Fruit fly (Drosophila melanogaster): Measurements from ENCODE around the gene CG34001.

CG34001 gene

dm6 chr3L:10630885-10631359 is at the start of gene CG34001, which contains the start of the genes CG42535 and hay:
TSS of gene CG34001 (plus strand) at chr3L:10631079.
TSS of gene CG42535 (minus strand) at chr3L:10630935.
TSS of gene hay (plus strand) at chr3L:10631079.
- TF ChIP-seq Sox14 (GFP tag; optimal IDR thresholded peaks at IDR 0.05) = peak; percentile 45
- TF ChIP-seq fd85E (GFP tag; optimal IDR thresholded peaks at IDR 0.05) = no peak

DNA sequence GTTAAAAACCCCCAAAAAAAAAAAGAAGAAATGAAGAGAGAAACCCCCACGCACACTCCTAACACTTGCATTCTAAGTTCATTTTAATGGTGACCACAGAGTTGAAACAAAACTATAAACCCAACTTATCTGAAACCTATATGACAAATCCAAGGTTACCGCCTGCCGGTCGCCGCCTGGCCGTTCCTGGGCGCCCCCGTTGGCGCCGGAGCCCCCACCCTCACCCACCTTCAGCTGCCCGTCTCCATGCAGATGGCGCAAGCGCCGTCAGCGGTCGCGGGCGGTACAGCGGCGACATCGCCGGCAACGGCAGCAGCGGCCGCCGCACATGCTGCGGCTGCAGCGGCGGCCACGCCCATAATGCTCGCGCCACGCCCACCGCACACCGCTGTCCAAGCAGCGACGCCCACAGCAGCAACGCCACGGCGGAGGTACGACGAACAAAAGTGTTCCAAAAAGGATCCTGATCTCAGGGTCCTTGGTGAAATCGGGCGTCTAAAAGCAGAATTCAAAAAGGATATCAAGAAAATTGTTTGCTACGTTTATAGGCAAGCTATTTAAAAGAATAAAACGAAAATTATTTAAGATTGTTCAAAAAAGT is 49.1 kb upstream of the CG34001 start:
- no peak for TF ChIP-seq Blimp-1 (GFP tag; optimal IDR thresholded peaks at IDR 0.05)

dm6 chr3L:10584965-10585364 is 45.9 kb upstream of the CG34001 start:
- TF ChIP-seq lz (GFP tag; optimal IDR thresholded peaks at IDR 0.05) (no peak), CG6163 (GFP tag; IDR thresholded peaks at IDR 0.05) (no peak), CG6792 (GFP tag; optimal IDR thresholded peaks at IDR 0.05) (no peak), Hr39 (GFP tag; optimal IDR thresholded peaks at IDR 0.05) (no peak), fd59A (GFP tag; optimal IDR thresholded peaks at IDR 0.05) (no peak), CG1621 (tag; optimal IDR thresholded peaks at IDR 0.05) (no peak), eg (GFP tag; IDR thresholded peaks at IDR 0.05) (no peak), OdsH (GFP tag; optimal IDR thresholded peaks at IDR 0.05) (no peak), CG34406 (GFP tag; optimal IDR thresholded peaks at IDR 0.05) (no peak), Sox14 (GFP tag; optimal IDR thresholded peaks at IDR 0.05) (no peak), fkh (GFP tag; optimal IDR thresholded peaks at IDR 0.05) (no peak), CG31627 (GFP tag; optimal IDR thresholded peaks at IDR 0.05) (no peak), pdm3 (GFP tag; optimal IDR thresholded peaks at IDR 0.05) (no peak)

- no peak for TF ChIP-seq CG4318 (GFP tag; optimal IDR thresholded peaks at IDR 0.05)
- no peak for TF ChIP-seq pdm3 (GFP tag; optimal IDR thresholded peaks at IDR 0.05)
- no peak for TF ChIP-seq net (GFP tag; optimal IDR thresholded peaks at IDR 0.05)
- TF ChIP-seq CG11762 (GFP tag; optimal IDR thresholded peaks at IDR 0.05; ENCODE audit: insufficient read depth) = no peak
- TF ChIP-seq fd59A (GFP tag; optimal IDR thresholded peaks at IDR 0.05) = no peak
- TF ChIP-seq CG6808 (GFP tag; optimal IDR thresholded peaks at IDR 0.05) = no peak
- TF ChIP-seq CG9139 (GFP tag; optimal IDR thresholded peaks at IDR 0.05) = no peak
- TF ChIP-seq Sox102F (GFP tag; optimal IDR thresholded peaks at IDR 0.05) = no peak
- TF ChIP-seq CG8632 (GFP tag; optimal IDR thresholded peaks at IDR 0.05) = no peak
- TF ChIP-seq fkh (GFP tag; optimal IDR thresholded peaks at IDR 0.05) = no peak
These were observed 31.4 kb upstream of the CG34001 start for dm6 chr3L:10599512-10599911.

- TF ChIP-seq svp (GFP tag) = no peak
- no peak for TF ChIP-seq CG6276 (GFP tag; optimal IDR thresholded peaks at IDR 0.05)
- TF ChIP-seq dsx (GFP tag; optimal IDR thresholded peaks at IDR 0.05; ENCODE audit: poor library complexity, severe bottlenecking) = no peak
- TF ChIP-seq topi (GFP tag; optimal IDR thresholded peaks at IDR 0.05) = no peak
- TF ChIP-seq Hr4 (GFP tag; optimal IDR thresholded peaks at IDR 0.05) = no peak
- no peak for TF ChIP-seq Smox (GFP tag; optimal IDR thresholded peaks at IDR 0.05)
- no peak for TF ChIP-seq Ets21C (GFP tag; optimal IDR thresholded peaks at IDR 0.05)
- no peak for TF ChIP-seq esn (GFP tag; optimal IDR thresholded peaks at IDR 0.05)
- no peak for TF ChIP-seq CG16779 (tag; optimal IDR thresholded peaks at IDR 0.05)
- TF ChIP-seq CG32006 (GFP tag; optimal IDR thresholded peaks at IDR 0.05) = no peak
- TF ChIP-seq spab (GFP tag; optimal IDR thresholded peaks at IDR 0.05) = no peak
- no peak for TF ChIP-seq CG10669 (GFP tag; optimal IDR thresholded peaks at IDR 0.05)
- TF ChIP-seq CG3032 (tag; optimal IDR thresholded peaks at IDR 0.05) = no peak
- no peak for TF ChIP-seq acj6 (GFP tag; optimal IDR thresholded peaks at IDR 0.05)
- TF ChIP-seq CG11762 (GFP tag; optimal IDR thresholded peaks at IDR 0.05; ENCODE audit: insufficient read depth) = no peak
- TF ChIP-seq eg (GFP tag; IDR thresholded peaks at IDR 0.05) = no peak
- TF ChIP-seq fd85E (GFP tag; optimal IDR thresholded peaks at IDR 0.05) = no peak
- TF ChIP-seq CG7368 (GFP tag; optimal IDR thresholded peaks at IDR 0.05) = no peak
- TF ChIP-seq CG8119 (GFP tag; IDR thresholded peaks at IDR 0.05) = no peak
- no peak for TF ChIP-seq vri (GFP tag; optimal IDR thresholded peaks at IDR 0.05)
These were observed 7.4 kb upstream of the CG34001 start, which contains the start of gene CG42521 for dm6 chr3L:10623476-10623875. TSS of gene CG42521 (minus strand) at chr3L:10623576.
